Worm (Caenorhabditis elegans): Measurements from ENCODE around the gene fkh-3.

ce11 chrX:13401783-13402182, 21.5 kb downstream of the fkh-3 start, which contains the start of gene F02C12.1:
- TF ChIP-seq tbx-37 (GFP tag; conservative IDR thresholded peaks at IDR 0.05) (no peak), ama-1 (optimal IDR thresholded peaks at IDR 0.05) (no peak), ceh-13 (GFP tag; optimal IDR thresholded peaks at IDR 0.05) (no peak)

Measured in whole organism, early embryonic.